Fruit fly (Drosophila melanogaster): ENCODE measurements around the gene mdu.

- TF ChIP-seq CG11617 (GFP tag; optimal IDR thresholded peaks at IDR 0.05) (no peak), toe (GFP tag; optimal IDR thresholded peaks at IDR 0.05) (no peak), Mnt (GFP tag; optimal IDR thresholded peaks at IDR 0.05) (no peak), tj (GFP tag; optimal IDR thresholded peaks at IDR 0.05) (no peak), ovo (GFP tag; optimal IDR thresholded peaks at IDR 0.05) (no peak), cnc (optimal IDR thresholded peaks at IDR 0.05) (no peak), Clk (GFP tag; optimal IDR thresholded peaks at IDR 0.05) (no peak), CG33017 (tag; optimal IDR thresholded peaks at IDR 0.05) (no peak)
Measured at dm6 chrX:12453704-12454103, 43.3 kb upstream of the mdu start.

All from whole organism, adult.